Worm (Caenorhabditis elegans): ENCODE measurements around the gene vha-15.

- TF ChIP-seq him-1 (tag; optimal IDR thresholded peaks at IDR 0.05) (no peak), W03F9.2 (tag; optimal IDR thresholded peaks at IDR 0.05) (no peak)
These were observed 8.2 kb upstream of the vha-15 start, which contains the start of gene lin-32 for ce11 chrX:2229305-2230172.

All from whole organism, L4/young adult.